Worm (Caenorhabditis elegans): Measurements from ENCODE around the gene F23F12.13.

DNA sequence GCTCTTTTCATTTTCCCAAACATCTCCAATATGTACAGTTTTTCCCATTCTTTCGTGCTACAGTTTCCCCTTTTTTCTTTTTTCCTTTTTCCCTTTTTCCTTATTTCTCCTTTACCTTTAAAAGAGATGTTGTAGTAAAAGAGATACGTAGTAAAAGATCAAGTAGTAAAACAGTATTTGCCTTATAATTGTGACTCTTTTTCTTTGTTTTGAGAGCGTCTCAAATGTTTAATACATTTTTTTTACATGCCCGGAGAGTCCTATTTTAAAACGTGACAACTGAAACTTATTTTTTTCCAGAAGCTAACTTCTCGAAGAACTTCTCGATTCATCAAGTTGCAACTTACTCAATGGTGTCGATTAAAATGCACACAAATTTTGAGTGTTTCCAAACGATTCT, 12.4 kb downstream of the F23F12.13 start, which contains the start of gene F23F12.12:
- TF ChIP-seq unc-39 (tag; optimal IDR thresholded peaks at IDR 0.05) (no peak), unc-62 (GFP tag; optimal IDR thresholded peaks at IDR 0.05) (no peak), lin-39 (tag; optimal IDR thresholded peaks at IDR 0.05) (no peak)

Data from whole organism, L3 larva.